Worm (Caenorhabditis elegans) whole organism, L1 larva: ENCODE results near the gene ttr-3.

ENCODE experiments used
- ama-1 ChIP-seq: fragments of 150-350 bp; optimal IDR thresholded peaks from 2 replicates; lab custom pipeline; 2014
- ceh-82 ChIP-seq, 3 experiments: fragments of 150-350 bp in 1 of 3; sonication (generic microtip) in 2 of 3; optimal IDR thresholded peaks; 2 replicates each; lab custom pipeline; 2014 to 2017; ENCODE audit warnings: missing biosample characterization in 3 of 3, missing genetic modification characterization in 3 of 3
- elt-2 ChIP-seq: sonication (generic microtip); optimal IDR thresholded peaks from 2 replicates; lab custom pipeline; 2016; ENCODE audit warnings: missing genetic modification characterization, mild to moderate bottlenecking, inconsistent platforms, missing compliant biosample characterization, missing genetic modification reagents
- isw-1 ChIP-seq: fragments of 200-800 bp; sonication (Bioruptor generic); IDR thresholded peaks from 2 replicates; pipeline ENCODE4 v1.3.6; 2022; ENCODE audit warnings: missing genetic modification characterization, missing compliant biosample characterization
- lsy-2 ChIP-seq, 2 experiments: fragments of 150-350 bp; optimal IDR thresholded peaks; 2 replicates each; lab custom pipeline; 2014; ENCODE audit warnings: missing biosample characterization in 2 of 2, missing genetic modification characterization in 2 of 2
- mdl-1 ChIP-seq, 2 experiments: fragments of 150-350 bp; optimal IDR thresholded peaks; 2 replicates each; lab custom pipeline; 2014 to 2017; ENCODE audit warnings: missing biosample characterization in 2 of 2, missing genetic modification characterization in 2 of 2, inconsistent platforms in 1 of 2
- mep-1 ChIP-seq: fragments of 150-350 bp; optimal IDR thresholded peaks from 2 replicates; lab custom pipeline; 2014; ENCODE audit warnings: missing biosample characterization, missing genetic modification characterization
- nhr-76 ChIP-seq: sonication (generic microtip); optimal IDR thresholded peaks from 2 replicates; lab custom pipeline; 2017; ENCODE audit warnings: missing biosample characterization, missing genetic modification characterization
- nhr-77 ChIP-seq: fragments of 150-350 bp; optimal IDR thresholded peaks from 2 replicates; lab custom pipeline; 2014; ENCODE audit warnings: missing biosample characterization, missing genetic modification characterization
- nhr-90 ChIP-seq: sonication (generic microtip); optimal IDR thresholded peaks from 2 replicates; lab custom pipeline; 2016; ENCODE audit warnings: mild to moderate bottlenecking, missing genetic modification characterization, missing compliant biosample characterization; ENCODE audit not compliant: poor library complexity
- sox-4 ChIP-seq: sonication (generic microtip); optimal IDR thresholded peaks from 2 replicates; lab custom pipeline; 2016; ENCODE audit warnings: missing genetic modification characterization, missing compliant biosample characterization
- unc-130 ChIP-seq: fragments of 150-350 bp; optimal IDR thresholded peaks from 2 replicates; lab custom pipeline; 2017; ENCODE audit warnings: missing biosample characterization, missing genetic modification characterization, inconsistent platforms
- zag-1 ChIP-seq: fragments of 150-350 bp; optimal IDR thresholded peaks from 2 replicates; lab custom pipeline; 2014; ENCODE audit warnings: missing biosample characterization, missing genetic modification characterization
- ztf-11 ChIP-seq, 2 experiments: sonication (generic microtip); optimal IDR thresholded peaks; 2 replicates each; lab custom pipeline; 2016 to 2017; ENCODE audit warnings: missing genetic modification characterization in 2 of 2, missing biosample characterization in 1 of 2, missing compliant biosample characterization in 1 of 2

DNA sequence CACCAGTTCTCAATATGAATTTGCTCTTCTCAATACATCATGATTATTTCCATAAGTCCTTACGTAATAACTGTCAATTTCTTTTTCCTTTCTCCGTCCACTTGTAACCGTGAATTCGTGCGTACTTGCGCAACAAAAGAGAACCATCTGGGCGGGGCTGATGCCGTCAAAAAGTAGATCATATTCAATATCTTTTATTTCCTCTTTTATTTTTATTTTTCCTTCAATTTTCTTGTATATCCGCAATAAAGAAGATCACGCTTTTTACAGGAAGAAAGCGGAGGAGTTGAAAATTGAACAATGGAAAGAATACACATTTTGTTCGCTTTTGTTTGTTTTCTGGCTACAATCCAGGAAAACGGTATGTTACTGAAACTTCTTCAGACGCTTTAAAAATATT, 33.7 kb downstream of the ttr-3 start, which contains the start of gene mam-7:
- TF ChIP-seq nhr-90 (tag; lab: Kevin White, UChicago) (no peak), nhr-76 (tag; lab: Kevin White, UChicago) (no peak), ama-1 (no peak), ztf-11 (tag; optimal IDR thresholded peaks at IDR 0.05; lab: Kevin White, UChicago) (no peak), unc-130 (no peak), mdl-1 (tag; optimal IDR thresholded peaks at IDR 0.05; lab: Kevin White, UChicago) (no peak), mep-1 (no peak), lsy-2 (tag; optimal IDR thresholded peaks at IDR 0.05; lab: Kevin White, UChicago) (no peak), nhr-77 (tag; lab: Kevin White, UChicago) (no peak), ceh-82 (tag; optimal IDR thresholded peaks at IDR 0.05; lab: Kevin White, UChicago) (no peak), sox-4 (tag; lab: Kevin White, UChicago) (no peak), isw-1 (GFP tag; lab: Robert Waterston, UW) (no peak), zag-1 (tag; lab: Kevin White, UChicago) (no peak), elt-2 (tag; lab: Kevin White, UChicago) (no peak)
